Fruit fly (Drosophila melanogaster) whole organism: ENCODE data around the gene CG44194.

ENCODE experiments used
- CG8478 ChIP-seq: fragments of >200 bp; optimal IDR thresholded peaks from 2 replicates; lab custom pipeline; 2018; ENCODE audit warnings: inconsistent platforms
- Dll ChIP-seq: fragments of >200 bp; optimal IDR thresholded peaks from 2 replicates; lab custom pipeline; 2017
- EcR ChIP-seq, 2 experiments: fragments of >200 bp; optimal IDR thresholded peaks; 2 replicates each; lab custom pipeline; 2017; ENCODE audit warnings: missing biosample characterization in 2 of 2, missing genetic modification characterization in 2 of 2, missing genetic modification reagents in 2 of 2
- pan ChIP-seq: fragments of >200 bp; optimal IDR thresholded peaks from 2 replicates; lab custom pipeline; 2017
- psq ChIP-seq: fragments of >200 bp; optimal IDR thresholded peaks from 2 replicates; lab custom pipeline; 2017
- usp ChIP-seq: fragments of >200 bp; optimal IDR thresholded peaks from 2 replicates; lab custom pipeline; 2017; ENCODE audit warnings: missing biosample characterization, missing genetic modification characterization, mixed read lengths

DNA sequence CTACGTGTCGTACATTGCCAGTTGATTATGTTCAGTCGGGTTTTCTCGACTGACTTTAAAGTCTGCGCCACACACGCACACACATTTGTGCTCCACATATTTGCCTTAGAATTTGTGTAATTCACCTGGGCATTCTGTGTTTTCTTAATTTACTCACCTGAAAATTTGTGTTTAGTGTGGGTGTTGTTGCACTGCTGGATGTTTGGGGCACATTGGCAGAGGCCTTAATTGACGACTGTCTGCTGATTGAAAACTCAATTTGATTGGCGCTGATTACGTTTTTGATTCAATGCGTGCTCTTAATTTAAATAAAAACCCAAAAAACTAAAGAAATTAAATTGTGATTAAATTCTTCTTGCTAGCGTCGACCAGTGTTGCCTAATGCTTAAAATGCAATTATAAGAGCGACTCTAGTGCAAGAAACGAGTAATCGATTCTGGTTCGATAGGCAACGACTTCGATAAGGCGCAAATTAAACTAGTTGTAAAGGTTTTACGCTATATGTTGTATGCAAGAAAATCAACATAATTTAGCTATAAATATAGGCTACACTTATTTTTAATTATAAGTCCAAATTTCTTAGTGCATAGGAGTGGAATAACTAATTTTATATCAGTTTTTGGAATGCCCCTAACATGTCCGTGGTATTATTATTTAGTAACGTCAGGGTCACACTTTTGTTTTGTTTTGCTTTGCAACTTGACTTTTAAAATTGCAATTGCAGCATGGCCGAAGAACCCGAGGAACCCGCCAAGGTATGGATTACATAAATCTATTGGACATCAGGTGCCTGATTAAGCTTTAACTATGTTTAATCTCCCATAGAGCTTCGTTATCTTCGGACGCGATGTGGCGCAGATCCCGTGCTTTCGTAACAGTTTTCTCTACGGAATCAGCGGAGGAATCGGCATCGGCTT is 33.0 kb upstream of the CG44194 start, which contains the start of the genes CG46281 and CG46280:
- no peak for TF ChIP-seq CG8478 (lab: Kevin White, UChicago)
- no peak for TF ChIP-seq Dll (lab: Kevin White, UChicago)
- no peak for TF ChIP-seq psq (lab: Kevin White, UChicago)
- no peak for TF ChIP-seq pan
- TF ChIP-seq EcR (GFP tag; optimal IDR thresholded peaks at IDR 0.05; lab: Kevin White, UChicago), result no peak
- no peak for TF ChIP-seq usp
